Fruit fly (Drosophila melanogaster): ENCODE results near the gene MTA1-like.

Gene MTA1-like

dm6 chr3R:5658984-5659802, 10.7 kb upstream of the MTA1-like start:
- TF ChIP-seq CG10669 (GFP tag; optimal IDR thresholded peaks at IDR 0.05) (no peak), CG6792 (GFP tag; optimal IDR thresholded peaks at IDR 0.05) (peak; percentile 14), CG34406 (GFP tag; optimal IDR thresholded peaks at IDR 0.05) (no peak), Eip75B (GFP tag; optimal IDR thresholded peaks at IDR 0.05) (peak; percentile 25), CG9139 (GFP tag; optimal IDR thresholded peaks at IDR 0.05) (no peak), CG8119 (GFP tag; IDR thresholded peaks at IDR 0.05) (peak; percentile 19; the same call in 1 of the 3 replicates), achi (GFP tag; optimal IDR thresholded peaks at IDR 0.05) (peak; percentile 2), CG7368 (GFP tag; optimal IDR thresholded peaks at IDR 0.05) (no peak), esn (GFP tag; optimal IDR thresholded peaks at IDR 0.05) (peak; percentile 16), svp (GFP tag) (peak; percentile 94), Ets21C (GFP tag; optimal IDR thresholded peaks at IDR 0.05) (no peak), CG1621 (tag; optimal IDR thresholded peaks at IDR 0.05) (peak; percentile 55), CG11902 (GFP tag; optimal IDR thresholded peaks at IDR 0.05) (no peak), ss (GFP tag; optimal IDR thresholded peaks at IDR 0.05) (no peak), Blimp-1 (GFP tag; optimal IDR thresholded peaks at IDR 0.05) (no peak), Sox14 (GFP tag; optimal IDR thresholded peaks at IDR 0.05) (no peak), net (GFP tag; optimal IDR thresholded peaks at IDR 0.05) (peak; percentile 27), Eip78C (GFP tag) (peak; percentile 77), CG3032 (tag; optimal IDR thresholded peaks at IDR 0.05) (no peak), Hr4 (GFP tag; optimal IDR thresholded peaks at IDR 0.05) (no peak), eg (GFP tag; IDR thresholded peaks at IDR 0.05) (no peak), CG15336 (GFP tag; IDR thresholded peaks at IDR 0.05) (peak; percentile 36; the same call in 1 of the 2 replicates), vri (GFP tag; optimal IDR thresholded peaks at IDR 0.05) (peak; percentile 55), cyc (GFP tag; optimal IDR thresholded peaks at IDR 0.05) (peak; percentile 2)

- TF ChIP-seq Ets21C (GFP tag; optimal IDR thresholded peaks at IDR 0.05) (peak; percentile 95), Blimp-1 (GFP tag; optimal IDR thresholded peaks at IDR 0.05) (peak; percentile 68), CG31627 (GFP tag; optimal IDR thresholded peaks at IDR 0.05) (peak; percentile 97), CG10669 (GFP tag; optimal IDR thresholded peaks at IDR 0.05) (peak; percentile 82), dac (GFP tag; optimal IDR thresholded peaks at IDR 0.05) (peak; percentile 64), vri (GFP tag; optimal IDR thresholded peaks at IDR 0.05) (peak; percentile 85), OdsH (GFP tag; optimal IDR thresholded peaks at IDR 0.05) (peak; percentile 94), acj6 (GFP tag; optimal IDR thresholded peaks at IDR 0.05) (peak; percentile 94), CG3032 (tag; optimal IDR thresholded peaks at IDR 0.05) (peak; percentile 93), Sox102F (GFP tag; optimal IDR thresholded peaks at IDR 0.05) (peak; percentile 88), Hr39 (GFP tag; optimal IDR thresholded peaks at IDR 0.05) (peak; percentile 95), CG4318 (GFP tag; optimal IDR thresholded peaks at IDR 0.05) (no peak), fd59A (GFP tag; optimal IDR thresholded peaks at IDR 0.05) (peak; percentile 80), CG8632 (GFP tag; optimal IDR thresholded peaks at IDR 0.05) (peak; percentile 83), spab (GFP tag; optimal IDR thresholded peaks at IDR 0.05) (no peak), Sox15 (GFP tag; optimal IDR thresholded peaks at IDR 0.05) (peak; percentile 94), CG15336 (GFP tag; IDR thresholded peaks at IDR 0.05) (peak; percentile 74), CG1621 (tag; optimal IDR thresholded peaks at IDR 0.05) (peak; percentile 81), Hr4 (GFP tag; optimal IDR thresholded peaks at IDR 0.05) (peak; percentile 94), CG16779 (tag; optimal IDR thresholded peaks at IDR 0.05) (no peak), eg (GFP tag; IDR thresholded peaks at IDR 0.05) (peak; percentile 86), CG9139 (GFP tag; optimal IDR thresholded peaks at IDR 0.05) (no peak), CG6276 (GFP tag; optimal IDR thresholded peaks at IDR 0.05) (no peak), Hr38 (GFP tag; optimal IDR thresholded peaks at IDR 0.05) (peak; percentile 44), CG6808 (GFP tag; optimal IDR thresholded peaks at IDR 0.05) (peak; percentile 78), CG8319 (GFP tag; optimal IDR thresholded peaks at IDR 0.05) (peak; percentile 86), Ets96B (tag; optimal IDR thresholded peaks at IDR 0.05) (peak; percentile 87), CG8119 (GFP tag; IDR thresholded peaks at IDR 0.05) (peak; percentile 84), svp (GFP tag) (peak; percentile 98), CG11902 (GFP tag; optimal IDR thresholded peaks at IDR 0.05) (peak; percentile 93), Lpt (GFP tag; optimal IDR thresholded peaks at IDR 0.05) (peak; percentile 76), achi (GFP tag; optimal IDR thresholded peaks at IDR 0.05) (peak; percentile 89), CG11762 (GFP tag; optimal IDR thresholded peaks at IDR 0.05; ENCODE audit: insufficient read depth) (peak; percentile 81), net (GFP tag; optimal IDR thresholded peaks at IDR 0.05) (peak; percentile 83), CG6792 (GFP tag; optimal IDR thresholded peaks at IDR 0.05) (peak; percentile 85), topi (GFP tag; optimal IDR thresholded peaks at IDR 0.05) (peak; percentile 92), CG32006 (GFP tag; optimal IDR thresholded peaks at IDR 0.05) (peak; percentile 88), Eip93F (GFP tag; optimal IDR thresholded peaks at IDR 0.05) (peak; percentile 76)
Observed at dm6 chr3R:5654692-5655181, 6.2 kb upstream of the MTA1-like start, which contains the start of the genes elm and MED27. TSS of gene elm (minus strand) at chr3R:5654861. TSS of gene MED27 (plus strand) at chr3R:5655139.

All from whole organism, prepupa.